Worm (Caenorhabditis elegans) whole organism, midembryonic: Measurements from ENCODE around the gene set-6.

ENCODE experiments used
- T22C8.4 ChIP-seq: fragments of 200-800 bp; sonication (Bioruptor generic); IDR thresholded peaks from 2 replicates; pipeline ENCODE4 v1.3.6; 2022; ENCODE audit warnings: missing genetic modification characterization, missing compliant biosample characterization
- cog-1 ChIP-seq: sonication (generic microtip); optimal IDR thresholded peaks from 2 replicates; lab custom pipeline; 2016; ENCODE audit warnings: missing genetic modification characterization, missing compliant biosample characterization
- flt-1 ChIP-seq: fragments of 200-800 bp; sonication (Bioruptor generic); IDR thresholded peaks from 2 replicates; pipeline ENCODE4 v1.3.6; 2022; ENCODE audit warnings: missing genetic modification characterization, missing compliant biosample characterization
- klf-2 ChIP-seq: fragments of 200-800 bp; sonication (Bioruptor generic); conservative IDR thresholded peaks from 2 replicates; pipeline ENCODE4 v1.3.6; 2022; ENCODE audit warnings: missing genetic modification reagents, missing genetic modification characterization, missing compliant biosample characterization
- med-1 ChIP-seq: sonication (generic microtip); optimal IDR thresholded peaks from 2 replicates; lab custom pipeline; 2017; ENCODE audit warnings: missing genetic modification characterization, mild to moderate bottlenecking, missing compliant biosample characterization, antibody characterized with exemption, missing genetic modification reagents; ENCODE audit not compliant: insufficient read depth
- ref-1 ChIP-seq: fragments of 200-800 bp; sonication (Bioruptor generic); conservative IDR thresholded peaks from 2 replicates; pipeline ENCODE4 v1.3.6; 2022; ENCODE audit warnings: missing genetic modification reagents, missing genetic modification characterization, missing compliant biosample characterization
- tab-1 ChIP-seq: fragments of 200-800 bp; sonication (Bioruptor generic); IDR thresholded peaks from 2 replicates; pipeline ENCODE4 v1.3.6; 2022; ENCODE audit warnings: missing genetic modification characterization, missing compliant biosample characterization
- ztf-23 ChIP-seq: fragments of 200-800 bp; sonication (Bioruptor generic); IDR thresholded peaks from 2 replicates; pipeline ENCODE4 v1.3.6; 2022; ENCODE audit warnings: missing genetic modification reagents, missing genetic modification characterization, missing compliant biosample characterization
- ztf-29 ChIP-seq: fragments of 200-800 bp; sonication (Bioruptor generic); IDR thresholded peaks from 2 replicates; pipeline ENCODE4 v1.3.6; 2022; ENCODE audit warnings: missing genetic modification reagents, missing genetic modification characterization, missing compliant biosample characterization

The set-6 gene

DNA sequence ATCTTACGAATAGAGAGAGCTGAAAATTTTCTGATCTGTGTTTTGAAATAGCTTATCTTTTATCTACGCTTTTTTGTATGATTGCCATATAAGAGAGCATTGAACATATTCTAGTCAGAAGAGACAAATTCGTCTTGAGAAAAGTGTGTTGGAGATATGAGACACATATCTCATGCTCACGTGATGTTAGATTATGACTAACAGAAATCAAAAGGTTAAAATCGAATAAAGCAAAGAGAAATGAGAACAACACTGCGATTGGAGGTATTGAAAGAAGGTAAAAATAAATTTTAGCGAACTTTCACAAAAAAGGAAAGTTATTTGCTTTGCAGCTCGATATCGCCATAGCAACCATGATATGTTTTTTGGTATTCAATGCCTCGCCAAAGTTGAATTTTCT is 7.6 kb upstream of the set-6 start, which contains the start of gene nhr-167:
TSS of gene nhr-167 (minus strand) at position 21 of the 400 bp plus-strand sequence.
- TF ChIP-seq ztf-23 (GFP tag; lab: Robert Waterston, UW): no peak

- TF ChIP-seq ztf-29 (no peak), cog-1 (tag; lab: Kevin White, UChicago) (no peak), ref-1 (no peak), klf-2 (GFP tag; lab: Robert Waterston, UW) (no peak), tab-1 (GFP tag; lab: Robert Waterston, UW) (no peak), flt-1 (GFP tag; lab: Robert Waterston, UW) (no peak), T22C8.4 (GFP tag; lab: Robert Waterston, UW) (no peak), med-1 (GFP tag; lab: Kevin White, UChicago) (no peak), ztf-23 (GFP tag; lab: Robert Waterston, UW) (no peak)
Observed at ce11 chrX:11971323-11971722, 3.2 kb downstream of the set-6 start.

- TF ChIP-seq tab-1 (GFP tag; lab: Robert Waterston, UW): no peak
- no peak for TF ChIP-seq flt-1 (GFP tag; lab: Robert Waterston, UW)
- no peak for TF ChIP-seq med-1 (GFP tag; lab: Kevin White, UChicago)
- TF ChIP-seq T22C8.4 (GFP tag; lab: Robert Waterston, UW): no peak
- TF ChIP-seq ref-1: no peak
- TF ChIP-seq cog-1 (tag; lab: Kevin White, UChicago): no peak
- no peak for TF ChIP-seq ztf-23 (GFP tag; lab: Robert Waterston, UW)
- TF ChIP-seq klf-2 (GFP tag; lab: Robert Waterston, UW): no peak
- TF ChIP-seq ztf-29: no peak
Observed at ce11 chrX:11969554-11969953, 4.9 kb downstream of the set-6 start.

- TF ChIP-seq klf-2 (GFP tag; lab: Robert Waterston, UW) (no peak), cog-1 (tag; lab: Kevin White, UChicago) (no peak), ztf-29 (no peak), T22C8.4 (GFP tag; lab: Robert Waterston, UW) (no peak), ztf-23 (GFP tag; lab: Robert Waterston, UW) (no peak), med-1 (GFP tag; lab: Kevin White, UChicago) (no peak), flt-1 (GFP tag; lab: Robert Waterston, UW) (no peak)
Observed at ce11 chrX:11969085-11969484, 5.4 kb downstream of the set-6 start.

DNA sequence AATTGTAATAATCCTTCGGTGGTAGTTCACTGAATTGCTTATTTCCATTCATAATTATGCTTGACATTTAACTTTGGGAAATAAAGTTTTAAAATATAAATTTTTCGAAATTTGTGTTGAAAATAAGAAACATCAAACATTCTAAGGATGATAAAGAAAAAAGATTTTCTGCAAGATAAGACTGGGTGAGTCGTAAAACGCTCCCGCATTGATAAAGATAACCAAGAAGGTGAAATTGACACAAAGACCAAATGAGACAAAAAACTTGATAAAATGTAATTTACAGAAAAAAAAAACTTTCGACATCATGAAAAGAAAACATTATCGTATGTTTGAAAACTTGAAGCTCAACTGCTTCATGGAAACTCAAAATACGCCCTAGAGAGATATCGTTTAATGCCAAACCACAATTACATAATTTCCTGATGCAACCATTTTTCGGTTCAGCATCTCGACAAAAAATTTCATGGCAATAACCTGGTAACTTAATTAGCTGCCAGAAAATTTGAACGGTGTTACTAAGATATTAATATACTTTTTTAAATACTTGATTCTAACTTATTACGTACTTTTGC is 6.4 kb downstream of the set-6 start:
- TF ChIP-seq tab-1 (GFP tag; lab: Robert Waterston, UW) (no peak), med-1 (GFP tag; lab: Kevin White, UChicago) (no peak), klf-2 (GFP tag; lab: Robert Waterston, UW) (no peak), T22C8.4 (GFP tag; lab: Robert Waterston, UW) (no peak), flt-1 (GFP tag; lab: Robert Waterston, UW) (no peak), ztf-23 (GFP tag; lab: Robert Waterston, UW) (no peak), ztf-29 (no peak), ref-1 (no peak), cog-1 (tag; lab: Kevin White, UChicago) (no peak)

ce11 chrX:11967034-11967433 is 7.4 kb downstream of the set-6 start:
- TF ChIP-seq med-1 (GFP tag; lab: Kevin White, UChicago) (no peak), klf-2 (GFP tag; lab: Robert Waterston, UW) (no peak), ref-1 (no peak), cog-1 (tag; lab: Kevin White, UChicago) (no peak), tab-1 (GFP tag; lab: Robert Waterston, UW) (no peak), T22C8.4 (GFP tag; lab: Robert Waterston, UW) (no peak), ztf-23 (GFP tag; lab: Robert Waterston, UW) (no peak), ztf-29 (no peak), flt-1 (GFP tag; lab: Robert Waterston, UW) (no peak)

- no peak for TF ChIP-seq klf-2 (GFP tag; lab: Robert Waterston, UW)
- TF ChIP-seq ztf-23 (GFP tag; lab: Robert Waterston, UW): no peak
Observed at ce11 chrX:11965663-11966304, 8.7 kb downstream of the set-6 start, which contains the start of gene sams-1. TSS of gene sams-1 (plus strand) at chrX:11965962.

ce11 chrX:11965163-11965562 is 9.3 kb downstream of the set-6 start:
- TF ChIP-seq tab-1 (GFP tag; lab: Robert Waterston, UW): no peak
- TF ChIP-seq cog-1 (tag; lab: Kevin White, UChicago): no peak
- TF ChIP-seq flt-1 (GFP tag; lab: Robert Waterston, UW): no peak
- TF ChIP-seq klf-2 (GFP tag; lab: Robert Waterston, UW): no peak
- TF ChIP-seq ztf-23 (GFP tag; lab: Robert Waterston, UW): no peak
- no peak for TF ChIP-seq ref-1
- no peak for TF ChIP-seq ztf-29
- no peak for TF ChIP-seq med-1 (GFP tag; lab: Kevin White, UChicago)
- TF ChIP-seq T22C8.4 (GFP tag; lab: Robert Waterston, UW): no peak

- TF ChIP-seq flt-1 (GFP tag; lab: Robert Waterston, UW): no peak
- no peak for TF ChIP-seq tab-1 (GFP tag; lab: Robert Waterston, UW)
- TF ChIP-seq ztf-29: no peak
- no peak for TF ChIP-seq klf-2 (GFP tag; lab: Robert Waterston, UW)
- no peak for TF ChIP-seq med-1 (GFP tag; lab: Kevin White, UChicago)
- TF ChIP-seq ztf-23 (GFP tag; lab: Robert Waterston, UW): no peak
- no peak for TF ChIP-seq ref-1
- no peak for TF ChIP-seq T22C8.4 (GFP tag; lab: Robert Waterston, UW)
- no peak for TF ChIP-seq cog-1 (tag; lab: Kevin White, UChicago)
Observed at ce11 chrX:11964555-11964954, 9.9 kb downstream of the set-6 start.
